Worm (Caenorhabditis elegans): ENCODE measurements around the gene T01G6.10.

ce11 chrV:541470-541869 lies 38.4 kb upstream of the T01G6.10 start:
- TF ChIP-seq flt-1 (GFP tag; IDR thresholded peaks at IDR 0.05) = no peak
- no peak for TF ChIP-seq ztf-29 (GFP tag; IDR thresholded peaks at IDR 0.05)
- no peak for TF ChIP-seq T22C8.4 (GFP tag; IDR thresholded peaks at IDR 0.05)
- no peak for TF ChIP-seq cog-1 (tag; optimal IDR thresholded peaks at IDR 0.05)
- no peak for TF ChIP-seq klf-2 (GFP tag; conservative IDR thresholded peaks at IDR 0.05)
- TF ChIP-seq ztf-23 (GFP tag; IDR thresholded peaks at IDR 0.05) = no peak
- TF ChIP-seq med-1 (GFP tag; optimal IDR thresholded peaks at IDR 0.05; ENCODE audit: insufficient read depth) = no peak

Data from whole organism, midembryonic.